Fruit fly (Drosophila melanogaster) whole organism, wandering third instar larva: ENCODE results near the gene in.

Source experiments
- Abd-B ChIP-seq: fragments of >200 bp; optimal IDR thresholded peaks from 2 replicates; lab custom pipeline; 2017; ENCODE audit warnings: missing biosample characterization, missing genetic modification characterization
- CG32264 ChIP-seq: fragments of 200-800 bp; sonication (Bioruptor generic); optimal IDR thresholded peaks from 2 replicates; lab custom pipeline; 2016; ENCODE audit warnings: missing biosample characterization, missing genetic modification characterization
- GATAd ChIP-seq: sonication (Bioruptor generic); optimal IDR thresholded peaks from 2 replicates; lab custom pipeline; 2016; ENCODE audit warnings: missing biosample characterization, missing genetic modification characterization
- dmrt93B ChIP-seq: fragments of 200-800 bp; sonication (Bioruptor generic); optimal IDR thresholded peaks from 2 replicates; lab custom pipeline; 2018; ENCODE audit warnings: missing biosample characterization, mild to moderate bottlenecking, missing genetic modification characterization
- foxo ChIP-seq, 2 experiments: fragments of 200-800 bp; sonication (Bioruptor generic); optimal IDR thresholded peaks; 2 replicates in 1 of 2; 3 replicates in 1 of 2; lab custom pipeline; 2016 to 2017; ENCODE audit warnings: missing biosample characterization in 2 of 2, missing genetic modification characterization in 2 of 2
- h ChIP-seq: fragments of 200-800 bp; sonication (Bioruptor generic); optimal IDR thresholded peaks from 3 replicates; lab custom pipeline; 2016; ENCODE audit warnings: missing biosample characterization, mild to moderate bottlenecking, missing genetic modification characterization
- jim ChIP-seq: fragments of 175-275, 200-325 bp; sonication (Bioruptor generic); optimal IDR thresholded peaks from 2 replicates; lab custom pipeline; 2016; ENCODE audit warnings: missing biosample characterization, mild to moderate bottlenecking, missing genetic modification characterization
- pan ChIP-seq: fragments of >200 bp; optimal IDR thresholded peaks from 2 replicates; lab custom pipeline; 2017
- usp ChIP-seq: fragments of >200 bp; optimal IDR thresholded peaks from 2 replicates; lab custom pipeline; 2017; ENCODE audit warnings: missing biosample characterization, missing genetic modification characterization

DNA sequence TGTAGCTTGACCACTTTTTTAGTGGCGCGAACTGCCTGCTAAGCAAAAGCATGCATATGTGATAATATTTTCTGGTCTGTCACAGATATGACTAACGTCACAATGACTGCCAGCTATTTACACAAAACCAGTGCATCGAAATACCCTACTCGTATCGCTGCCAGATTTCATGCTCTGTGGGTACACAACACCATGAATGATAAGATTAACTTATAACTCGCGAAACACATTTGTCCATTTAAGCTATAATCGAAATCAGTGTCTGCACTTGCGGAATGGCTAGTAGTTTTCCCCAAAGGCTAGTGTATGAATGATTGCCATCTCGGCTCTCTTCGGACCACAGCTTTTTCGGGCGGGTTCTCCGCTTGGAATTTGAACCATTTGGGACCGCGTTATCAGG is 18.4 kb downstream of the in start:
- TF ChIP-seq GATAd (GFP tag; lab: Kevin White, UChicago), result no peak
- no peak for TF ChIP-seq pan
- no peak for TF ChIP-seq dmrt93B
- no peak for TF ChIP-seq jim (GFP tag; lab: Kevin White, UChicago)
- TF ChIP-seq h (GFP tag; lab: Kevin White, UChicago), result no peak
- TF ChIP-seq Abd-B (GFP tag; lab: Kevin White, UChicago), result no peak
- no peak for TF ChIP-seq CG32264 (GFP tag; lab: Kevin White, UChicago)
- TF ChIP-seq usp (GFP tag; lab: Kevin White, UChicago), result no peak
- no peak for TF ChIP-seq foxo (GFP tag; optimal IDR thresholded peaks at IDR 0.05; lab: Kevin White, UChicago)
